Worm (Caenorhabditis elegans) whole organism, L4 larva: ENCODE results near the gene T09A5.5.

ENCODE experiments used
- ama-1 ChIP-seq: fragments of 150-350 bp; optimal IDR thresholded peaks from 2 replicates; lab custom pipeline; 2014; ENCODE audit warnings: inconsistent platforms, mixed read lengths
- attf-4 ChIP-seq: sonication (generic microtip); optimal IDR thresholded peaks from 3 replicates; lab custom pipeline; 2017; ENCODE audit warnings: missing biosample characterization, missing genetic modification characterization
- hlh-30 ChIP-seq: sonication (generic microtip); optimal IDR thresholded peaks from 2 replicates; lab custom pipeline; 2017; ENCODE audit warnings: antibody characterized with exemption, mild to moderate bottlenecking, missing genetic modification characterization, missing compliant biosample characterization; ENCODE audit not compliant: insufficient read depth
- lin-13 ChIP-seq: fragments of 150-350 bp; optimal IDR thresholded peaks from 2 replicates; lab custom pipeline; 2014; ENCODE audit warnings: missing biosample characterization, missing genetic modification reagents, missing genetic modification characterization
- lin-15B ChIP-seq: fragments of 150-350 bp; sonication (generic microtip); optimal IDR thresholded peaks from 3 replicates; lab custom pipeline; 2014; ENCODE audit warnings: missing biosample characterization, missing genetic modification characterization
- mdl-1 ChIP-seq, 2 experiments: fragments of 150-350 bp in 1 of 2; sonication (generic microtip) in 1 of 2; optimal IDR thresholded peaks; 2 replicates each; lab custom pipeline; 2014 to 2017; ENCODE audit warnings: missing biosample characterization in 2 of 2, missing genetic modification characterization in 2 of 2
- nhr-11 ChIP-seq: fragments of 150-350 bp; optimal IDR thresholded peaks from 2 replicates; lab custom pipeline; 2014; ENCODE audit warnings: missing biosample characterization, missing genetic modification characterization
- nhr-25 ChIP-seq: sonication (generic microtip); optimal IDR thresholded peaks from 2 replicates; lab custom pipeline; 2017; ENCODE audit warnings: missing genetic modification characterization, mild to moderate bottlenecking, missing compliant biosample characterization, antibody characterized with exemption, moderate library complexity, borderline replicate concordance; ENCODE audit not compliant: insufficient read depth
- pqm-1 ChIP-seq: sonication (generic microtip); optimal IDR thresholded peaks from 2 replicates; lab custom pipeline; 2017; ENCODE audit warnings: missing biosample characterization, missing genetic modification characterization
- sdz-12 ChIP-seq: fragments of 200-800 bp; sonication (Bioruptor generic); optimal IDR thresholded peaks from 2 replicates; lab custom pipeline; 2018; ENCODE audit warnings: mild to moderate bottlenecking, missing genetic modification characterization, missing compliant biosample characterization
- zip-2 ChIP-seq: fragments of 150-350 bp; optimal IDR thresholded peaks from 2 replicates; lab custom pipeline; 2014; ENCODE audit warnings: missing biosample characterization, missing genetic modification characterization

DNA sequence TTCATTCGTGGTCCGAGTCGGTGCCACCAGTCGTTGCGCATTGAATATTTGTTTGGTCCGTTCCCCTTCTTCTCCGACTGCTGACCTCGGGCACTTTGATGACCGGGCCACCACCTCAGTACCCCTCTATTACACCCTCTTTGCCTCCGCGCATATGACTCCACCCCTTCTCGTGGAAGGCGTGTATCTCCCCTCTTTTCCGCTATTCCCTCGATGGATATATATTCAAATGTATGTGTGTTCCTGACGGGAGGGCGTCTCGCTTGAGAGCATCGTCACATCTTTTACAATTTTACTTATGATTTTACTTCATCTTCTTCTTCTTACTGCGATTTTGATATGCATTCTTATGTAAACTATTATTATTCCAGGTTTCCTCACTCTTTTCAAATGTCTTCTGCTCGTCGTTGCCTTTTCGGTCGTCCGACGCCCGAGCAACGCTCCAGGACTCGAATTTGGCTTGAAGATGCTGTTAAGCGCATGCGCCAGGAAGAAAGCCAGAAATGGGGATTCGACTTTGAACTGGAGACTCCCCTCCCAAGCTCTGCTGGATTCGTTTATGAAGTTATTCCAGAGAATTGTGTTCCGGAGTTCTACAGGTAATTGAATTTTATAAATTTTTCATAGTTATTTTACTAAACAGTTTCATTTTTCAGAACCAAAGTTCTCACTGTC lies 42.6 kb downstream of the T09A5.5 start, which contains the start of gene cki-1:
- TF ChIP-seq nhr-11 (tag; lab: Kevin White, UChicago) (no peak), lin-15B (tag; lab: Kevin White, UChicago) (no peak), pqm-1 (tag; lab: Kevin White, UChicago) (no peak), sdz-12 (GFP tag; lab: Kevin White, UChicago) (no peak), mdl-1 (tag; optimal IDR thresholded peaks at IDR 0.05; lab: Kevin White, UChicago) (no peak), lin-13 (GFP tag; lab: Kevin White, UChicago) (no peak), nhr-25 (tag; lab: Kevin White, UChicago) (no peak), hlh-30 (tag; lab: Kevin White, UChicago) (no peak), attf-4 (tag; lab: Kevin White, UChicago) (no peak), ama-1 (lab: Kevin White, UChicago) (no peak), zip-2 (tag; lab: Kevin White, UChicago) (no peak)
